Fruit fly (Drosophila melanogaster) whole organism, embryonic: ENCODE data around the gene Rbbp5.

Source experiments
- Adf1 ChIP-seq: fragments of 200-800 bp; sonication (Bioruptor generic); IDR thresholded peaks from 2 replicates; pipeline ENCODE4 v1.3.6; 2022; ENCODE audit warnings: missing biosample characterization, missing genetic modification characterization
- Asciz ChIP-seq: fragments of 200-800 bp; sonication (Bioruptor generic); optimal IDR thresholded peaks from 2 replicates; lab custom pipeline; 2017; ENCODE audit warnings: missing biosample characterization, mild to moderate bottlenecking, missing genetic modification characterization, missing genetic modification reagents
- C15 ChIP-seq: fragments of 200-800 bp; sonication (Bioruptor generic); IDR thresholded peaks from 3 replicates; pipeline ENCODE4 v1.3.6; 2022; ENCODE audit warnings: missing biosample characterization, missing genetic modification characterization
- CG10431 ChIP-seq: fragments of 200-800 bp; sonication (Bioruptor generic); optimal IDR thresholded peaks from 3 replicates; lab custom pipeline; 2018; ENCODE audit warnings: missing biosample characterization, mild to moderate bottlenecking, missing genetic modification characterization
- CG11247 ChIP-seq: fragments of 200-800 bp; sonication (Bioruptor generic); IDR thresholded peaks from 2 replicates; pipeline ENCODE4 v1.3.6; 2022; ENCODE audit warnings: missing biosample characterization, missing genetic modification characterization
- CG11456 ChIP-seq: fragments of 200-800 bp; sonication (Bioruptor generic); IDR thresholded peaks from 3 replicates; pipeline ENCODE4 v1.3.6; 2022; ENCODE audit warnings: missing biosample characterization, missing genetic modification characterization
- CG12942 ChIP-seq: fragments of 200-800 bp; sonication (Bioruptor generic); optimal IDR thresholded peaks from 3 replicates; lab custom pipeline; 2016; ENCODE audit warnings: missing biosample characterization, missing genetic modification characterization
- CG14965 ChIP-seq: fragments of 200-800 bp; sonication (Bioruptor generic); optimal IDR thresholded peaks from 2 replicates; lab custom pipeline; 2016; ENCODE audit warnings: missing biosample characterization, missing genetic modification characterization, borderline replicate concordance
- CG15073 ChIP-seq: fragments of 200-800 bp; sonication (Bioruptor generic); optimal IDR thresholded peaks from 2 replicates; lab custom pipeline; 2016; ENCODE audit warnings: missing biosample characterization, missing genetic modification characterization
- CG1529 ChIP-seq: fragments of 200-800 bp; sonication (Bioruptor generic); optimal IDR thresholded peaks from 3 replicates; lab custom pipeline; 2018; ENCODE audit warnings: missing biosample characterization, missing genetic modification characterization
- CG17359 ChIP-seq: fragments of 200-800 bp; sonication (Bioruptor generic); optimal IDR thresholded peaks from 3 replicates; lab custom pipeline; 2018; ENCODE audit warnings: missing biosample characterization, mild to moderate bottlenecking, missing genetic modification characterization, moderate library complexity
- CG17568 ChIP-seq: fragments of 200-800 bp; sonication (Bioruptor generic); optimal IDR thresholded peaks from 2 replicates; lab custom pipeline; 2018; ENCODE audit warnings: missing biosample characterization, mild to moderate bottlenecking, missing genetic modification characterization, moderate library complexity
- CG1792 ChIP-seq: fragments of 200-800 bp; sonication (Bioruptor generic); optimal IDR thresholded peaks from 2 replicates; lab custom pipeline; 2016; ENCODE audit warnings: missing biosample characterization, missing genetic modification characterization
- CG3281 ChIP-seq: fragments of 200-800 bp; sonication (Bioruptor generic); optimal IDR thresholded peaks from 3 replicates; lab custom pipeline; 2017; ENCODE audit warnings: missing biosample characterization, mild to moderate bottlenecking, missing genetic modification characterization
- CG34376 ChIP-seq: fragments of 200-800 bp; sonication (Bioruptor generic); optimal IDR thresholded peaks from 2 replicates; lab custom pipeline; 2018; ENCODE audit warnings: missing biosample characterization, mild to moderate bottlenecking, missing genetic modification characterization
- CG3838 ChIP-seq: fragments of 200-800 bp; sonication (Bioruptor generic); optimal IDR thresholded peaks from 3 replicates; lab custom pipeline; 2016; ENCODE audit warnings: missing biosample characterization, missing genetic modification characterization
- CG4282 ChIP-seq: fragments of 200-800 bp; sonication (Bioruptor generic); optimal IDR thresholded peaks from 2 replicates; lab custom pipeline; 2016; ENCODE audit warnings: missing biosample characterization, missing genetic modification characterization
- CG4617 ChIP-seq: fragments of 200-800 bp; sonication (Bioruptor generic); optimal IDR thresholded peaks from 3 replicates; lab custom pipeline; 2016; ENCODE audit warnings: missing biosample characterization, missing genetic modification characterization, borderline replicate concordance
- CG5245 ChIP-seq: fragments of 200-800 bp; sonication (Bioruptor generic); optimal IDR thresholded peaks from 3 replicates; lab custom pipeline; 2016; ENCODE audit warnings: missing biosample characterization, missing genetic modification characterization
- CG6254 ChIP-seq: fragments of 200-800 bp; sonication (Bioruptor generic); optimal IDR thresholded peaks from 3 replicates; lab custom pipeline; 2017; ENCODE audit warnings: mild to moderate bottlenecking, missing biosample characterization, missing genetic modification reagents, missing genetic modification characterization
- CG6791 ChIP-seq: fragments of 200-800 bp; sonication (Bioruptor generic); IDR thresholded peaks from 3 replicates; pipeline ENCODE4 v1.3.6; 2022; ENCODE audit warnings: missing biosample characterization, missing genetic modification characterization; ENCODE audit not compliant: partially characterized antibody
- CG6813 ChIP-seq: fragments of 200-800 bp; sonication (Bioruptor generic); optimal IDR thresholded peaks from 2 replicates; lab custom pipeline; 2017; ENCODE audit warnings: missing biosample characterization, missing genetic modification characterization, mild to moderate bottlenecking, moderate library complexity, missing genetic modification reagents
- CG7963 ChIP-seq: fragments of 200-800 bp; sonication (Bioruptor generic); IDR thresholded peaks from 3 replicates; pipeline ENCODE4 v1.3.6; 2022; ENCODE audit warnings: missing biosample characterization, missing genetic modification characterization; ENCODE audit not compliant: partially characterized antibody
- CG8359 ChIP-seq: fragments of 200-800 bp; sonication (Bioruptor generic); optimal IDR thresholded peaks from 2 replicates; lab custom pipeline; 2017; ENCODE audit warnings: missing biosample characterization, mild to moderate bottlenecking, missing genetic modification characterization, borderline replicate concordance
- CTCF ChIP-seq: fragments of 200-800 bp; sonication (Bioruptor generic); optimal IDR thresholded peaks from 2 replicates; lab custom pipeline; 2017; ENCODE audit warnings: missing biosample characterization, mild to moderate bottlenecking, missing genetic modification characterization, moderate library complexity
- Eip74EF ChIP-seq, 2 experiments: fragments of 200-800 bp in 1 of 2; fragments of >200 bp in 1 of 2; sonication (Bioruptor generic) in 1 of 2; optimal IDR thresholded peaks; 2 replicates each; lab custom pipeline; 2017 to 2019; ENCODE audit warnings: missing biosample characterization in 2 of 2, missing genetic modification characterization in 2 of 2, mild to moderate bottlenecking in 1 of 2, moderate library complexity in 1 of 2
- Jarid2 ChIP-seq: fragments of 200-800 bp; sonication (Bioruptor generic); optimal IDR thresholded peaks from 3 replicates; lab custom pipeline; 2017; ENCODE audit warnings: mild to moderate bottlenecking, missing biosample characterization, missing genetic modification reagents, missing genetic modification characterization
- Myb ChIP-seq: fragments of 200-800 bp; sonication (Bioruptor generic); optimal IDR thresholded peaks from 2 replicates; lab custom pipeline; 2016; ENCODE audit warnings: missing biosample characterization, missing genetic modification characterization
- NC2β ChIP-seq: fragments of 200-800 bp; sonication (Bioruptor generic); optimal IDR thresholded peaks from 2 replicates; lab custom pipeline; 2016; ENCODE audit warnings: missing biosample characterization, missing genetic modification characterization
- Nf-YA ChIP-seq: fragments of 200-800 bp; sonication (Bioruptor generic); IDR thresholded peaks from 2 replicates; pipeline ENCODE4 v1.3.6; 2022; ENCODE audit warnings: missing biosample characterization, missing genetic modification characterization
- PHDP ChIP-seq: fragments of 200-800 bp; sonication (Bioruptor generic); optimal IDR thresholded peaks from 3 replicates; lab custom pipeline; 2018; ENCODE audit warnings: missing biosample characterization, mild to moderate bottlenecking, missing genetic modification characterization, moderate library complexity
- Pdp1 ChIP-seq, 2 experiments: fragments of 200-800 bp; sonication (Bioruptor generic); optimal IDR thresholded peaks; 3 replicates each; lab custom pipeline; 2016; ENCODE audit warnings: missing biosample characterization in 2 of 2, missing genetic modification characterization in 2 of 2, mild to moderate bottlenecking in 1 of 2, moderate library complexity in 1 of 2
- Spps ChIP-seq: fragments of 200-800 bp; sonication (Bioruptor generic); optimal IDR thresholded peaks from 2 replicates; lab custom pipeline; 2018; ENCODE audit warnings: missing biosample characterization, mild to moderate bottlenecking, missing genetic modification characterization
- al ChIP-seq: fragments of 200-800 bp; sonication (Bioruptor generic); IDR thresholded peaks from 2 replicates; pipeline ENCODE4 v1.3.6; 2022; ENCODE audit warnings: missing biosample characterization, missing genetic modification characterization
- ara ChIP-seq: fragments of 200-800 bp; sonication (Bioruptor generic); IDR thresholded peaks from 2 replicates; pipeline ENCODE4 v1.3.6; 2022; ENCODE audit warnings: missing biosample characterization, missing genetic modification characterization
- az2 ChIP-seq: fragments of 200-800 bp; sonication (Bioruptor generic); optimal IDR thresholded peaks from 3 replicates; lab custom pipeline; 2016; ENCODE audit warnings: missing biosample characterization, missing genetic modification characterization
- chinmo ChIP-seq: fragments of 200-800 bp; sonication (Bioruptor generic); IDR thresholded peaks from 4 replicates; pipeline ENCODE4 v1.3.6; 2022; ENCODE audit warnings: missing biosample characterization, missing genetic modification characterization; ENCODE audit not compliant: partially characterized antibody
- dmrt99B ChIP-seq: fragments of 200-800 bp; sonication (Bioruptor generic); optimal IDR thresholded peaks from 2 replicates; lab custom pipeline; 2018; ENCODE audit warnings: missing biosample characterization, mild to moderate bottlenecking, missing genetic modification characterization, moderate library complexity
- esg ChIP-seq: fragments of 200-800 bp; sonication (Bioruptor generic); conservative IDR thresholded peaks from 2 replicates; pipeline ENCODE4 v1.3.6; 2022; ENCODE audit warnings: missing biosample characterization, missing genetic modification characterization
- fru ChIP-seq: fragments of >200 bp; optimal IDR thresholded peaks from 2 replicates; lab custom pipeline; 2017
- fu2 ChIP-seq: fragments of 200-800 bp; sonication (Bioruptor generic); optimal IDR thresholded peaks from 2 replicates; lab custom pipeline; 2016; ENCODE audit warnings: missing biosample characterization, missing genetic modification characterization
- grn ChIP-seq: fragments of 200-800 bp; sonication (Bioruptor generic); optimal IDR thresholded peaks from 3 replicates; lab custom pipeline; 2017; ENCODE audit warnings: missing biosample characterization, missing genetic modification characterization
- her ChIP-seq: fragments of 200-800 bp; sonication (Bioruptor generic); optimal IDR thresholded peaks from 2 replicates; lab custom pipeline; 2016; ENCODE audit warnings: missing biosample characterization, missing genetic modification characterization
- kay ChIP-seq: fragments of 200-800 bp; sonication (Bioruptor generic); optimal IDR thresholded peaks from 2 replicates; lab custom pipeline; 2016; ENCODE audit warnings: missing biosample characterization, missing genetic modification characterization
- mam ChIP-seq: fragments of 200-800 bp; sonication (Bioruptor generic); optimal IDR thresholded peaks from 3 replicates; lab custom pipeline; 2016; ENCODE audit warnings: missing biosample characterization, missing genetic modification characterization
- mld ChIP-seq: fragments of 200-800 bp; sonication (Bioruptor generic); IDR thresholded peaks from 3 replicates; pipeline ENCODE4 v1.3.6; 2022; ENCODE audit warnings: missing biosample characterization, missing genetic modification characterization; ENCODE audit not compliant: partially characterized antibody
- nau ChIP-seq: fragments of 200-800 bp; sonication (Bioruptor generic); optimal IDR thresholded peaks from 3 replicates; lab custom pipeline; 2017; ENCODE audit warnings: missing biosample characterization, mild to moderate bottlenecking, missing genetic modification characterization, missing genetic modification reagents
- p53 ChIP-seq: fragments of 200-800 bp; sonication (Bioruptor generic); optimal IDR thresholded peaks from 2 replicates; lab custom pipeline; 2016; ENCODE audit warnings: missing biosample characterization, missing genetic modification characterization
- pnt ChIP-seq: fragments of 200-800 bp; sonication (Bioruptor generic); optimal IDR thresholded peaks from 3 replicates; lab custom pipeline; 2016; ENCODE audit warnings: missing biosample characterization, missing genetic modification characterization
- pros ChIP-seq: fragments of 200-800 bp; sonication (Bioruptor generic); optimal IDR thresholded peaks from 3 replicates; lab custom pipeline; 2019; ENCODE audit warnings: missing biosample characterization, mild to moderate bottlenecking, missing genetic modification characterization, moderate library complexity
- tx ChIP-seq: fragments of 200-800 bp; sonication (Bioruptor generic); optimal IDR thresholded peaks from 2 replicates; lab custom pipeline; 2016; ENCODE audit warnings: missing biosample characterization, missing genetic modification characterization
- zen2 ChIP-seq: fragments of 200-800 bp; sonication (Bioruptor generic); IDR thresholded peaks from 3 replicates; pipeline ENCODE4 v1.3.6; 2022; ENCODE audit warnings: missing biosample characterization, missing genetic modification characterization; ENCODE audit not compliant: partially characterized antibody

Rbbp5 gene

DNA sequence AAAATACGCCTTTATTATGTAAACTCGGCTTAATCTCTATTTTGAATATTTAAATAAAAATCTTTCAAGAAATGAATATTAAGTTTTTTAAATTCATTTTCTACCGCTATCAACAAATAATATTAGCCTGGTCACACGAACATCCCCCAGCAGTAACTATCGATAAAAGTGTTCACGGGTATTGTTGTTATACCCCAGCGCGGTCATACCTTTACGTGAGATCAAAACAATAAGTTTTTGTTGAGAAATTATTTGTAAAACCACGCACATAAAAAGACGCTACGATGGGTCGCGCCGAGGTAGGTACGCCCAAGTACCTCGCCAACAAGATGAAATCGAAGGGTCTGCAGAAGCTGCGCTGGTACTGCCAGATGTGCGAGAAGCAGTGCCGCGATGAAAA, 8.9 kb upstream of the Rbbp5 start, which contains the start of gene kin17 (continued):
- TF ChIP-seq C15, result no peak
- no peak for TF ChIP-seq Jarid2 (GFP tag; lab: Kevin White, UChicago)
- no peak for TF ChIP-seq fru (lab: Kevin White, UChicago)
- no peak; the same call in 2 of the 3 replicates for TF ChIP-seq mld
- no peak for TF ChIP-seq Eip74EF (GFP tag; optimal IDR thresholded peaks at IDR 0.05; lab: Kevin White, UChicago)
- TF ChIP-seq CG3281 (GFP tag; lab: Kevin White, UChicago), result no peak
- TF ChIP-seq CG10431, result no peak
- no peak for TF ChIP-seq dmrt99B
- TF ChIP-seq PHDP, result no peak
- TF ChIP-seq CG1529, result no peak
- TF ChIP-seq Myb (GFP tag; lab: Kevin White, UChicago), result peak; percentile 52
- TF ChIP-seq ara (GFP tag; lab: Robert Waterston, UW), result no peak
- TF ChIP-seq NC2β (GFP tag; lab: Kevin White, UChicago), result no peak
- no peak for TF ChIP-seq al (GFP tag; lab: Robert Waterston, UW)
- no peak for TF ChIP-seq p53 (GFP tag; lab: Kevin White, UChicago)
- no peak for TF ChIP-seq CG11456 (GFP tag; lab: Robert Waterston, UW)
- TF ChIP-seq CG14965 (GFP tag; lab: Kevin White, UChicago), result no peak
- no peak for TF ChIP-seq her (GFP tag; lab: Kevin White, UChicago)
- no peak for TF ChIP-seq CG3838 (GFP tag; lab: Kevin White, UChicago)
- no peak for TF ChIP-seq CG7963 (GFP tag; lab: Robert Waterston, UW)
- no peak for TF ChIP-seq fu2
- TF ChIP-seq CG1792 (GFP tag; lab: Kevin White, UChicago), result no peak
- no peak for TF ChIP-seq CG17568
- TF ChIP-seq CTCF (GFP tag; lab: Kevin White, UChicago), result no peak
- no peak for TF ChIP-seq CG34376 (GFP tag; lab: Kevin White, UChicago)
- TF ChIP-seq CG6813 (GFP tag; lab: Kevin White, UChicago), result no peak
- TF ChIP-seq nau (GFP tag; lab: Kevin White, UChicago), result no peak
- TF ChIP-seq zen2 (GFP tag; lab: Robert Waterston, UW), result peak; percentile 54; the same call in 2 of the 3 replicates
- no peak for TF ChIP-seq kay (GFP tag; lab: Kevin White, UChicago)
- TF ChIP-seq Spps, result no peak
- peak; percentile 73; the same call in 2 of the 3 replicates for TF ChIP-seq CG6791 (GFP tag; lab: Robert Waterston, UW)
- TF ChIP-seq az2 (GFP tag; lab: Kevin White, UChicago), result no peak
- no peak for TF ChIP-seq CG5245 (GFP tag; lab: Kevin White, UChicago)
- no peak for TF ChIP-seq pnt (GFP tag; lab: Kevin White, UChicago)
- TF ChIP-seq chinmo (GFP tag; lab: Robert Waterston, UW), result no peak
- no peak for TF ChIP-seq CG12942 (GFP tag; lab: Kevin White, UChicago)
- TF ChIP-seq Pdp1 (GFP tag; optimal IDR thresholded peaks at IDR 0.05; lab: Kevin White, UChicago), result no peak
- no peak for TF ChIP-seq Asciz (GFP tag; lab: Kevin White, UChicago)
- TF ChIP-seq grn (GFP tag; lab: Kevin White, UChicago), result no peak
- no peak for TF ChIP-seq CG17359 (tag; lab: Kevin White, UChicago)
- no peak for TF ChIP-seq Adf1 (GFP tag; lab: Robert Waterston, UW)
- TF ChIP-seq Nf-YA (GFP tag; lab: Robert Waterston, UW), result no peak
- TF ChIP-seq pros (GFP tag; lab: Kevin White, UChicago), result no peak
- no peak for TF ChIP-seq CG11247
- no peak for TF ChIP-seq CG8359 (GFP tag; lab: Kevin White, UChicago)
- TF ChIP-seq mam (GFP tag; lab: Kevin White, UChicago), result no peak
- TF ChIP-seq esg, result no peak
- TF ChIP-seq CG4282, result no peak
- no peak for TF ChIP-seq CG6254 (GFP tag; lab: Kevin White, UChicago)
- peak; percentile 68 for TF ChIP-seq CG4617 (GFP tag; lab: Kevin White, UChicago)
- no peak for TF ChIP-seq CG15073 (GFP tag; lab: Kevin White, UChicago)
- TF ChIP-seq tx (GFP tag; lab: Kevin White, UChicago), result no peak
- TF ChIP-seq, all 482 proteins: peak for 52
